Worm (Caenorhabditis elegans) whole organism, L4 larva: ENCODE measurements around the gene F20D6.1.

Source experiments
- F37D6.2 ChIP-seq: sonication (generic microtip); optimal IDR thresholded peaks from 2 replicates; lab custom pipeline; 2016; ENCODE audit warnings: mild to moderate bottlenecking, missing genetic modification characterization, missing compliant biosample characterization
- R02D3.7 ChIP-seq: fragments of 150-350 bp; sonication (generic microtip); optimal IDR thresholded peaks from 3 replicates; lab custom pipeline; 2014; ENCODE audit warnings: missing biosample characterization, missing genetic modification characterization
- T20F7.1 ChIP-seq: fragments of 200-800 bp; sonication (Bioruptor generic); optimal IDR thresholded peaks from 2 replicates; lab custom pipeline; 2018; ENCODE audit warnings: mild to moderate bottlenecking, missing genetic modification characterization, missing compliant biosample characterization
- Y5F2A.4 ChIP-seq: fragments of 200-800 bp; sonication (Bioruptor generic); optimal IDR thresholded peaks from 2 replicates; lab custom pipeline; 2018; ENCODE audit warnings: mild to moderate bottlenecking, missing genetic modification characterization, missing compliant biosample characterization
- ZK546.5 ChIP-seq, 2 experiments: sonication (generic microtip); optimal IDR thresholded peaks; 2 replicates each; lab custom pipeline; 2017; ENCODE audit warnings: missing biosample characterization in 2 of 2, missing genetic modification characterization in 2 of 2
- aha-1 ChIP-seq: fragments of 150-350 bp; peaks from one replicate; lab custom pipeline; 2014; ENCODE audit warnings: missing biosample characterization, missing genetic modification characterization
- aly-2 ChIP-seq: sonication (generic microtip); optimal IDR thresholded peaks from 2 replicates; lab custom pipeline; 2018; ENCODE audit warnings: missing biosample characterization, missing genetic modification characterization
- ama-1 ChIP-seq: fragments of 150-350 bp; optimal IDR thresholded peaks from 2 replicates; lab custom pipeline; 2014; ENCODE audit warnings: inconsistent platforms, mixed read lengths
- attf-4 ChIP-seq: sonication (generic microtip); optimal IDR thresholded peaks from 3 replicates; lab custom pipeline; 2017; ENCODE audit warnings: missing biosample characterization, missing genetic modification characterization
- ceh-44 ChIP-seq: fragments of 200-800 bp; sonication (Bioruptor generic); IDR thresholded peaks from 2 replicates; pipeline ENCODE4 v1.3.6; 2022; ENCODE audit warnings: missing genetic modification reagents, missing genetic modification characterization, missing compliant biosample characterization
- cey-2 ChIP-seq: sonication (generic microtip); optimal IDR thresholded peaks from 3 replicates; lab custom pipeline; 2017; ENCODE audit warnings: missing genetic modification characterization, mild to moderate bottlenecking, missing compliant biosample characterization, antibody characterized with exemption, borderline replicate concordance; ENCODE audit not compliant: insufficient read depth
- daf-12 ChIP-seq: fragments of 150-350 bp; optimal IDR thresholded peaks from 2 replicates; lab custom pipeline; 2014; ENCODE audit warnings: missing biosample characterization, missing genetic modification reagents, missing genetic modification characterization
- daf-16 ChIP-seq, 3 experiments: sonication (generic microtip); optimal IDR thresholded peaks; 2 replicates each; lab custom pipeline; 2016 to 2017; ENCODE audit warnings: missing genetic modification characterization in 3 of 3, missing genetic modification reagents in 3 of 3, mild to moderate bottlenecking in 2 of 3, missing compliant biosample characterization in 2 of 3, missing biosample characterization in 1 of 3, moderate library complexity in 1 of 3
- dve-1 ChIP-seq: sonication (generic microtip); optimal IDR thresholded peaks from 2 replicates; lab custom pipeline; 2017; ENCODE audit warnings: antibody characterized with exemption, mild to moderate bottlenecking, missing genetic modification characterization, missing compliant biosample characterization; ENCODE audit not compliant: insufficient read depth
- egl-43 ChIP-seq: fragments of 200-800 bp; sonication (Bioruptor generic); IDR thresholded peaks from 2 replicates; pipeline ENCODE4 v1.3.6; 2022; ENCODE audit warnings: missing genetic modification reagents, missing genetic modification characterization, missing compliant biosample characterization
- gei-8 ChIP-seq: fragments of 200-800 bp; sonication (Bioruptor generic); optimal IDR thresholded peaks from 2 replicates; lab custom pipeline; 2018; ENCODE audit warnings: mild to moderate bottlenecking, missing genetic modification characterization, missing compliant biosample characterization
- hlh-11 ChIP-seq: fragments of 200-800 bp; sonication (Bioruptor generic); optimal IDR thresholded peaks from 2 replicates; lab custom pipeline; 2018; ENCODE audit warnings: mild to moderate bottlenecking, missing genetic modification characterization, missing compliant biosample characterization
- hlh-30 ChIP-seq: sonication (generic microtip); optimal IDR thresholded peaks from 2 replicates; lab custom pipeline; 2017; ENCODE audit warnings: antibody characterized with exemption, mild to moderate bottlenecking, missing genetic modification characterization, missing compliant biosample characterization; ENCODE audit not compliant: insufficient read depth
- lin-13 ChIP-seq: fragments of 150-350 bp; optimal IDR thresholded peaks from 2 replicates; lab custom pipeline; 2014; ENCODE audit warnings: missing biosample characterization, missing genetic modification reagents, missing genetic modification characterization
- lir-3 ChIP-seq: sonication (generic microtip); optimal IDR thresholded peaks from 2 replicates; lab custom pipeline; 2016; ENCODE audit warnings: mild to moderate bottlenecking, missing genetic modification characterization, missing compliant biosample characterization
- mdl-1 ChIP-seq, 2 experiments: fragments of 150-350 bp in 1 of 2; sonication (generic microtip) in 1 of 2; optimal IDR thresholded peaks; 2 replicates each; lab custom pipeline; 2014 to 2017; ENCODE audit warnings: missing biosample characterization in 2 of 2, missing genetic modification characterization in 2 of 2
- mdt-29 ChIP-seq: fragments of 200-800 bp; sonication (Bioruptor generic); IDR thresholded peaks from 2 replicates; pipeline ENCODE4 v1.3.6; 2022; ENCODE audit warnings: missing genetic modification reagents, missing genetic modification characterization, missing compliant biosample characterization
- mep-1 ChIP-seq: fragments of 150-350 bp; sonication (generic microtip); optimal IDR thresholded peaks from 3 replicates; lab custom pipeline; 2014; ENCODE audit warnings: missing biosample characterization, missing genetic modification characterization
- mxl-2 ChIP-seq: fragments of 200-800 bp; sonication (Bioruptor generic); conservative IDR thresholded peaks from 2 replicates; pipeline ENCODE4 v1.3.6; 2022; ENCODE audit warnings: missing genetic modification reagents, missing genetic modification characterization, missing compliant biosample characterization
- nhr-111 ChIP-seq: fragments of 200-800 bp; sonication (Bioruptor generic); optimal IDR thresholded peaks from 2 replicates; lab custom pipeline; 2018; ENCODE audit warnings: mild to moderate bottlenecking, missing genetic modification characterization, missing compliant biosample characterization
- nhr-28 ChIP-seq: fragments of 150-350 bp; optimal IDR thresholded peaks from 2 replicates; lab custom pipeline; 2014; ENCODE audit warnings: missing biosample characterization, missing genetic modification characterization
- nhr-6 ChIP-seq: fragments of 150-350 bp; optimal IDR thresholded peaks from 2 replicates; lab custom pipeline; 2014; ENCODE audit warnings: missing biosample characterization, missing genetic modification characterization
- nhr-76 ChIP-seq: fragments of 150-350 bp; optimal IDR thresholded peaks from 2 replicates; lab custom pipeline; 2014; ENCODE audit warnings: missing biosample characterization, missing genetic modification characterization
- nhr-77 ChIP-seq: fragments of 150-350 bp; optimal IDR thresholded peaks from 2 replicates; lab custom pipeline; 2014; ENCODE audit warnings: missing biosample characterization, missing genetic modification characterization
- pqm-1 ChIP-seq: sonication (generic microtip); optimal IDR thresholded peaks from 2 replicates; lab custom pipeline; 2017; ENCODE audit warnings: missing biosample characterization, missing genetic modification characterization
- saeg-2 ChIP-seq: fragments of 200-800 bp; sonication (Bioruptor generic); IDR thresholded peaks from 2 replicates; pipeline ENCODE4 v1.3.6; 2022; ENCODE audit warnings: missing genetic modification reagents, missing genetic modification characterization, missing compliant biosample characterization
- sdz-12 ChIP-seq: fragments of 200-800 bp; sonication (Bioruptor generic); optimal IDR thresholded peaks from 2 replicates; lab custom pipeline; 2018; ENCODE audit warnings: mild to moderate bottlenecking, missing genetic modification characterization, missing compliant biosample characterization
- skn-1 ChIP-seq: fragments of 150-350 bp; optimal IDR thresholded peaks from 2 replicates; lab custom pipeline; 2014; ENCODE audit warnings: missing biosample characterization, missing genetic modification characterization
- snpc-4 ChIP-seq: fragments of 150-350 bp; optimal IDR thresholded peaks from 2 replicates; lab custom pipeline; 2014; ENCODE audit warnings: missing biosample characterization, missing genetic modification characterization
- spr-1 ChIP-seq: sonication (generic microtip); optimal IDR thresholded peaks from 2 replicates; lab custom pipeline; 2016; ENCODE audit warnings: mild to moderate bottlenecking, missing genetic modification characterization, missing compliant biosample characterization
- tag-97 ChIP-seq: fragments of 200-800 bp; sonication (Bioruptor generic); IDR thresholded peaks from 2 replicates; pipeline ENCODE4 v1.3.6; 2022; ENCODE audit warnings: missing genetic modification characterization, missing compliant biosample characterization
- unc-130 ChIP-seq: sonication (generic microtip); optimal IDR thresholded peaks from 2 replicates; lab custom pipeline; 2016; ENCODE audit warnings: missing genetic modification reagents, missing genetic modification characterization, missing compliant biosample characterization
- unc-62 ChIP-seq, 3 experiments: fragments of 150-350 bp in 1 of 3; sonication (generic microtip); optimal IDR thresholded peaks in 2 of 3; peaks in 1 of 3; 1 replicate in 1 of 3; 2 replicates in 2 of 3; lab custom pipeline; 2014 to 2017; ENCODE audit warnings: missing biosample characterization in 3 of 3, missing genetic modification characterization in 3 of 3, missing genetic modification reagents in 3 of 3, missing genotype in 1 of 3
- zag-1 ChIP-seq: fragments of 150-350 bp; optimal IDR thresholded peaks from 2 replicates; lab custom pipeline; 2014; ENCODE audit warnings: missing biosample characterization, missing genetic modification characterization
- zfp-3 ChIP-seq: fragments of 200-800 bp; sonication (Bioruptor generic); conservative IDR thresholded peaks from 2 replicates; pipeline ENCODE4 v1.3.6; 2022; ENCODE audit warnings: missing genetic modification reagents, missing genetic modification characterization, missing compliant biosample characterization
- zip-2 ChIP-seq: fragments of 150-350 bp; optimal IDR thresholded peaks from 2 replicates; lab custom pipeline; 2014; ENCODE audit warnings: missing biosample characterization, missing genetic modification characterization

Gene F20D6.1

DNA sequence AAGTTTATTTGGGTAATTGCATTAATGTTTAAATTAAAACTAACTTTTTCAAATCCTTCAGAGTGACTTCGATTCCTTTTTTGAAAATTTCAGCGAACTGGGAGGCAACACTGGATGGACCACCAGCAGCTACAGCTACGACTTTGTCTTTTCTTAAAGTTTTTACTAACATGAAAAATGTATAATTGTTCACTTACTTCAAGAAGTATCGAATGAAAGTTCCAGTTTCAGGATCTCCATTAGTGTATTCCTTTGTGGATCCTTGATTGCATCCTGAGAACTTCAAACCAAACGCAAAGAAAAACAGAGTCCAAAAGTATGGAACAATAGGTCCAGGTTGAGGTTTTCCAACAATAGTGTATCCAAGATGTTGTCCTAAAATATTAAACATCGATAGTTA lies 6.5 kb downstream of the F20D6.1 start:
- TF ChIP-seq aha-1 (tag; lab: Kevin White, UChicago) (peak; percentile 27), sdz-12 (no peak), mdt-29 (GFP tag; lab: Robert Waterston, UW) (no peak), mxl-2 (no peak), gei-8 (GFP tag; lab: Kevin White, UChicago) (no peak), ama-1 (lab: Kevin White, UChicago) (no peak), tag-97 (GFP tag; lab: Robert Waterston, UW) (no peak), unc-62 (GFP tag; optimal IDR thresholded peaks at IDR 0.05 in 1 of 2; lab: Kevin White, UChicago) (peak in 1 of 2 experiments; percentile 92), unc-62 (tag; optimal IDR thresholded peaks at IDR 0.05; lab: Kevin White, UChicago) (no peak), lin-13 (GFP tag; lab: Kevin White, UChicago) (no peak), Y5F2A.4 (GFP tag; lab: Kevin White, UChicago) (no peak), zag-1 (tag; lab: Kevin White, UChicago) (no peak), nhr-111 (GFP tag; lab: Kevin White, UChicago) (no peak)

DNA sequence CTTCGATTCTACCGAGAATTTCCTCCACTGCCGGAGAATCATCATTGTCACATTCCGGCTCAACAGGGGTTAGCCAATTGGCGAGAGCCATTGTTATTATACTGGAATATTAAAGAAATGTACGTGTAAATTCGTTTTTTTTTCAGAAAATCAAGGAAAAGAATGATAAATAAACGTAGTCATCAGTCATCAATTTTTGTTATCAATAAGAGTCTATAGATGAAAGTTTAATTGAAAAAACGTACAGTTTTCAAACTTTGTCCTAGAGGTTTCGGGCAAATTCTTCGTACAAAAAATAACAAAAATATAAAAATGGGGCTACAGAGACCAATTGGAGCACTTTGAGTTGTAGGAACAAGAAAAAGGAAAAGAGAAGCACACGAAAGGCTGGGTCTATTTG lies 8.5 kb downstream of the F20D6.1 start, which contains the start of gene F20D6.11:
TSS of gene F20D6.11 (minus strand) at position 101 of the 400 bp plus-strand sequence.
- TF ChIP-seq snpc-4 (tag; lab: Kevin White, UChicago) (no peak), lir-3 (tag; lab: Kevin White, UChicago) (no peak), gei-8 (GFP tag; lab: Kevin White, UChicago) (no peak), hlh-11 (tag; lab: Kevin White, UChicago) (peak; percentile 5), sdz-12 (no peak), nhr-77 (tag; lab: Kevin White, UChicago) (no peak), hlh-30 (tag; lab: Kevin White, UChicago) (no peak), daf-16 (GFP tag; optimal IDR thresholded peaks at IDR 0.05; lab: Kevin White, UChicago) (no peak), daf-16 (tag; optimal IDR thresholded peaks at IDR 0.05; lab: Kevin White, UChicago) (peak; percentile 19)

DNA sequence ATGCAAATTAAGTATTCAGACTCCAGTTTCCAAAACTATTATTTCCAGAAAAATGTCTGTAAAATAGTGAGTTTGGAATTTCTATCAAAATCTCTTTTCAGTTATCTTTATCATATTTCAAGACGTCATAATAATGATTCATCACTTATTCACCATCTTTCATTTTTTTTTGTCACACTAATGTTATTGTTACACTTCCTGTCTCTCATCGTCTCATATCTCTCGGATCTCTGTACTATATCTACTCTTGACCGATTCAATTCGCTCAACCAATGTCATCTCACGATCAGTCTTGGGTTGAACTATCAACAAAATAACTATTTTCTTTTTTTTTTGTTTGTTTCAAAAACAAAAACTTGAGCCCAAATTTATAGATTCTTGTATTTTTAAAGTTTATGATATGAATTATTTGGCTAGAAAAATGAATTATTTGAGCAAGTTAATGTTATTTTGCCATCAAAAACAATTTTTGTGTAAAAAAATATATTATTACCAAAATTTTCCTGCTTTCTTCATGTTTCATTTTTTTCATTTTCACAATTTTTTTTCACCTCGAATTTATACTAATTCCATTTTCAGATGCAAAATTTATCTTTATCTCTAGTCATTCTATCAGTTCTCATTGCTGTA lies 10.8 kb downstream of the F20D6.1 start, which contains the start of gene cri-2:
TSS of gene cri-2 (plus strand) at position 580 of the 630 bp plus-strand sequence.
- TF ChIP-seq nhr-28 (tag; lab: Kevin White, UChicago) (peak; percentile 39), daf-16 (GFP tag; optimal IDR thresholded peaks at IDR 0.05; lab: Kevin White, UChicago) (peak in 1 of 2 experiments; percentile 76), daf-16 (tag; optimal IDR thresholded peaks at IDR 0.05; lab: Kevin White, UChicago) (no peak), zip-2 (tag; lab: Kevin White, UChicago) (no peak), tag-97 (GFP tag; lab: Robert Waterston, UW) (no peak), egl-43 (no peak), hlh-11 (tag; lab: Kevin White, UChicago) (peak; percentile 19), unc-130 (no peak), aha-1 (tag; lab: Kevin White, UChicago) (peak; percentile 46), mep-1 (no peak), nhr-6 (peak; percentile 13), T20F7.1 (GFP tag; lab: Kevin White, UChicago) (peak; percentile 30), ZK546.5 (tag; optimal IDR thresholded peaks at IDR 0.05; lab: Kevin White, UChicago) (no peak), dve-1 (tag; lab: Kevin White, UChicago) (peak; percentile 46), cey-2 (no peak)

DNA sequence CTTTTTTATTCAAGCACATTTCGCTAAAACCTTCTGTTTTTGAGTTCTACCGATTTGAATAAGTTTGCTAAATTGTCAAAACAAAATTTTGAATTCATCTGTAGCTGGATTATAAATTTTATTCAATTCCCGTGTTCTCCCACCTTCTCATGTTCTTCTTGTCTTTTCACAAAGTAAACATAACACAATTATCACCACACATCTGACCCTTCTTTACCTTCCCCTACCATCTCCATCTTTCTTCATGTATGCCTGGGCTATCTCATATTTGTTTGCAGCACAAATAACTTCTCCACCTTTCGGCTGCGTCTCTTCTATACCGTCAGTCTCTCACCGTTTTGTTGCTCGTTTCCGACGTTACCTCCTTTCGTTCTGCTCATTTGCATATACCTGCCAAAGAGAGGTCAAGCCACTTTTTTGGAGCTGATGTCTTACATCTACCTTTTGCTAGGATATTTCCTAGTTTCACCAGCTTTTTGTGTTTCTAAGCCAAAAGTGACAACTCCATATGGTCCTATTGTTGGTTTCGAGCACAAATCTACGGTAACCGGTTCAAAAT lies 12.6 kb downstream of the F20D6.1 start, which contains the start of gene cest-17:
TSS of gene cest-17 (plus strand) at position 248 of the 559 bp plus-strand sequence.
- TF ChIP-seq aly-2 (tag; lab: Kevin White, UChicago) (no peak), unc-130 (no peak), saeg-2 (GFP tag; lab: Robert Waterston, UW) (no peak), dve-1 (tag; lab: Kevin White, UChicago) (peak; percentile 36), zfp-3 (GFP tag; lab: Robert Waterston, UW) (no peak), nhr-6 (peak; percentile 37), nhr-76 (tag; lab: Kevin White, UChicago) (no peak), mep-1 (peak; percentile 5), attf-4 (tag; lab: Kevin White, UChicago) (no peak), ceh-44 (GFP tag; lab: Robert Waterston, UW) (no peak), Y5F2A.4 (GFP tag; lab: Kevin White, UChicago) (no peak), F37D6.2 (tag; lab: Kevin White, UChicago) (no peak), R02D3.7 (tag; lab: Kevin White, UChicago) (no peak), daf-16 (GFP tag; optimal IDR thresholded peaks at IDR 0.05; lab: Kevin White, UChicago) (no peak), daf-16 (tag; optimal IDR thresholded peaks at IDR 0.05; lab: Kevin White, UChicago) (peak; percentile 71), daf-12 (tag; lab: Kevin White, UChicago) (no peak), zip-2 (tag; lab: Kevin White, UChicago) (no peak), T20F7.1 (GFP tag; lab: Kevin White, UChicago) (no peak), mdl-1 (tag; optimal IDR thresholded peaks at IDR 0.05; lab: Kevin White, UChicago) (no peak), unc-62 (GFP tag; optimal IDR thresholded peaks at IDR 0.05 in 1 of 2; lab: Kevin White, UChicago) (peak in 1 of 2 experiments; percentile 57), unc-62 (tag; optimal IDR thresholded peaks at IDR 0.05; lab: Kevin White, UChicago) (no peak), spr-1 (tag; lab: Kevin White, UChicago) (no peak), pqm-1 (tag; lab: Kevin White, UChicago) (no peak), ZK546.5 (tag; optimal IDR thresholded peaks at IDR 0.05; lab: Kevin White, UChicago) (no peak), skn-1 (no peak)
